Worm (Caenorhabditis elegans): ENCODE measurements around the gene rsp-1.
A peak's percentile ranks its signal among the peaks of the same experiment; 100 is the strongest.

Gene rsp-1

ce11 chrII:11469574-11470108 lies 16.5 kb downstream of the rsp-1 start, which contains the start of gene cisd-1 (continued):
- TF ChIP-seq lin-14 (GFP tag; optimal IDR thresholded peaks at IDR 0.05), result peak; percentile 49
- TF ChIP-seq aly-2 (tag; optimal IDR thresholded peaks at IDR 0.05), result no peak
- TF ChIP-seq pag-3 (tag; optimal IDR thresholded peaks at IDR 0.05; ENCODE audit: borderline replicate concordance, insufficient read depth), result no peak
- TF ChIP-seq mdl-1 (tag; optimal IDR thresholded peaks at IDR 0.05), result peak in 1 of 2 experiments; percentile 11
- peak; percentile 30; the same call in 1 of the 2 replicates for TF ChIP-seq nhr-19 (GFP tag; conservative IDR thresholded peaks at IDR 0.05)
- TF ChIP-seq lir-3 (tag; optimal IDR thresholded peaks at IDR 0.05; ENCODE audit: poor library complexity), result no peak
- TF ChIP-seq C16A3.4 (tag; optimal IDR thresholded peaks at IDR 0.05), result no peak
- no peak for TF ChIP-seq unc-62 (GFP tag; optimal IDR thresholded peaks at IDR 0.05)
- no peak for TF ChIP-seq irx-1 (tag; optimal IDR thresholded peaks at IDR 0.05)
- TF ChIP-seq elt-2 (tag; optimal IDR thresholded peaks at IDR 0.05), result peak; percentile 33
- no peak for TF ChIP-seq ets-5 (GFP tag; IDR thresholded peaks at IDR 0.05)
- TF ChIP-seq unc-30 (tag; optimal IDR thresholded peaks at IDR 0.05), result no peak
- no peak for TF ChIP-seq swsn-7 (tag; optimal IDR thresholded peaks at IDR 0.05)
- no peak for TF ChIP-seq zip-4 (GFP tag; optimal IDR thresholded peaks at IDR 0.05)
- no peak for TF ChIP-seq vab-15 (tag; optimal IDR thresholded peaks at IDR 0.05)
- TF ChIP-seq lin-15B (tag; optimal IDR thresholded peaks at IDR 0.05), result no peak
- TF ChIP-seq efl-3 (GFP tag; optimal IDR thresholded peaks at IDR 0.05), result no peak
- peak; percentile 10 for TF ChIP-seq mep-1 (tag; optimal IDR thresholded peaks at IDR 0.05)
- no peak for TF ChIP-seq skn-1 (tag; optimal IDR thresholded peaks at IDR 0.05)
- no peak for TF ChIP-seq ceh-82 (tag; optimal IDR thresholded peaks at IDR 0.05)
- no peak for TF ChIP-seq ces-1 (GFP tag; optimal IDR thresholded peaks at IDR 0.05)
- TF ChIP-seq jun-1 (tag; optimal IDR thresholded peaks at IDR 0.05), result no peak
- no peak for TF ChIP-seq fkh-8 (tag; optimal IDR thresholded peaks at IDR 0.05)
- no peak for TF ChIP-seq nhr-12 (tag; optimal IDR thresholded peaks at IDR 0.05)
- TF ChIP-seq hlh-4 (tag; optimal IDR thresholded peaks at IDR 0.05), result no peak
- TF ChIP-seq nhr-76 (tag; optimal IDR thresholded peaks at IDR 0.05), result no peak
- no peak for TF ChIP-seq C34B4.2 (tag; optimal IDR thresholded peaks at IDR 0.05)
- no peak for TF ChIP-seq unc-86 (tag; optimal IDR thresholded peaks at IDR 0.05)
- TF ChIP-seq ceh-90 (tag; optimal IDR thresholded peaks at IDR 0.05), result no peak
- TF ChIP-seq dpl-1 (GFP tag; optimal IDR thresholded peaks at IDR 0.05), result no peak
- no peak for TF ChIP-seq isw-1 (GFP tag; IDR thresholded peaks at IDR 0.05)
- TF ChIP-seq sox-4 (tag; optimal IDR thresholded peaks at IDR 0.05), result no peak
- TF ChIP-seq efl-1 (optimal IDR thresholded peaks at IDR 0.05), result no peak
- TF ChIP-seq efl-1 (GFP tag; optimal IDR thresholded peaks at IDR 0.05 in 1 of 2), result no peak

ce11 chrII:11471916-11472315 lies 18.8 kb downstream of the rsp-1 start, which contains the start of gene mfn-1:
TSS of gene mfn-1 (minus strand) at chrII:11472016.
- TF ChIP-seq efl-1 (optimal IDR thresholded peaks at IDR 0.05) (no peak), efl-1 (GFP tag; optimal IDR thresholded peaks at IDR 0.05 in 1 of 2) (peak in 1 of 2 experiments; percentile 26), fkh-10 (GFP tag; optimal IDR thresholded peaks at IDR 0.05) (no peak), aly-2 (tag; optimal IDR thresholded peaks at IDR 0.05) (no peak), unc-98 (GFP tag; IDR thresholded peaks at IDR 0.05) (no peak), C04F5.9 (tag; optimal IDR thresholded peaks at IDR 0.05) (no peak)

- TF ChIP-seq ceh-63 (GFP tag; optimal IDR thresholded peaks at IDR 0.05) (no peak), nhr-84 (tag; optimal IDR thresholded peaks at IDR 0.05) (no peak), mdl-1 (tag; optimal IDR thresholded peaks at IDR 0.05) (peak in 1 of 2 experiments; percentile 71), nhr-90 (tag; optimal IDR thresholded peaks at IDR 0.05; ENCODE audit: poor library complexity) (peak; percentile 13), snu-23 (GFP tag; optimal IDR thresholded peaks at IDR 0.05) (peak; percentile 31), aha-1 (tag; optimal IDR thresholded peaks at IDR 0.05) (no peak), jun-1 (tag; optimal IDR thresholded peaks at IDR 0.05) (no peak), nhr-71 (tag; optimal IDR thresholded peaks at IDR 0.05) (peak; percentile 48), nhr-11 (tag; optimal IDR thresholded peaks at IDR 0.05) (no peak), lin-35 (GFP tag; optimal IDR thresholded peaks at IDR 0.05) (peak in 1 of 2 experiments; percentile 56), lin-14 (GFP tag; optimal IDR thresholded peaks at IDR 0.05) (peak; percentile 59), nhr-85 (tag) (peak; percentile 72), fos-1 (tag; optimal IDR thresholded peaks at IDR 0.05) (no peak), tbx-2 (tag; optimal IDR thresholded peaks at IDR 0.05) (peak; percentile 2), dpl-1 (GFP tag; optimal IDR thresholded peaks at IDR 0.05) (peak in 1 of 3 experiments; percentile 30), ets-5 (GFP tag; IDR thresholded peaks at IDR 0.05) (no peak), nhr-20 (tag; optimal IDR thresholded peaks at IDR 0.05) (peak; percentile 65), nhr-76 (tag; optimal IDR thresholded peaks at IDR 0.05) (no peak), C16A3.4 (tag; optimal IDR thresholded peaks at IDR 0.05) (no peak), unc-130 (tag; optimal IDR thresholded peaks at IDR 0.05) (peak; percentile 22), nhr-28 (tag; optimal IDR thresholded peaks at IDR 0.05) (no peak)
Observed at ce11 chrII:11472542-11472941, 19.4 kb downstream of the rsp-1 start.
